Worm (Caenorhabditis elegans): Measurements from ENCODE around the gene gpd-3.

- TF ChIP-seq ztf-4 (tag; optimal IDR thresholded peaks at IDR 0.05) (no peak), nhr-76 (tag; optimal IDR thresholded peaks at IDR 0.05) (no peak), aha-1 (tag; optimal IDR thresholded peaks at IDR 0.05) (no peak), ces-1 (GFP tag; optimal IDR thresholded peaks at IDR 0.05) (no peak), C04F5.9 (tag; optimal IDR thresholded peaks at IDR 0.05) (no peak), egl-27 (tag; optimal IDR thresholded peaks at IDR 0.05) (no peak), blmp-1 (tag; optimal IDR thresholded peaks at IDR 0.05) (no peak), lir-3 (tag; optimal IDR thresholded peaks at IDR 0.05; ENCODE audit: poor library complexity) (no peak)
Measured at ce11 chrX:3092460-3092859, 20.7 kb downstream of the gpd-3 start.

Measured in whole organism, L1 larva.